Worm (Caenorhabditis elegans): ENCODE data around the gene Y56A3A.2.

DNA sequence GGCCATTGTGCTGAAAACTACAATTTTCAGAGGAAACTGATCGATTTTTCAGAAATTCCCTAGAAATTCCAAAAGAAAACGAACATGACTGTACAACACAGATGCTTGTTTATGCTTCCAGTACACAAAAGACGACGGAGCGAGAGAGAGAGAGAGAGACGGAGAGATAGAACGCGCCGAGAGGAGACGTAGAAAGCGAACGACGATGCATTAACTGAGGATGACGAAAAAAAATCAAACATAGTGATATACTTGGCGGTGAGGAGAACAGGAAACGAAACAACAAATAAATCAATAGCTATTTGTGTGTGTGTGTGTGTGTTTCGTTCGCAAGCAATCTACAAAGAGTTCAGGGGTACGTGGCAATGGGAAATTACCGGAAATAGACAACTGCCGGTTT, 27.3 kb downstream of the Y56A3A.2 start:
- TF ChIP-seq lsy-12 (tag; optimal IDR thresholded peaks at IDR 0.05) (no peak), tbx-2 (tag; optimal IDR thresholded peaks at IDR 0.05) (no peak), nhr-11 (tag; optimal IDR thresholded peaks at IDR 0.05) (no peak), fos-1 (tag; optimal IDR thresholded peaks at IDR 0.05) (no peak), ama-1 (optimal IDR thresholded peaks at IDR 0.05) (peak; percentile 20)
